Fruit fly (Drosophila melanogaster) whole organism, adult: Measurements from ENCODE around the gene Rcc1.

ENCODE experiments used
- CG11617 ChIP-seq: fragments of 200-800 bp; sonication (Bioruptor generic); optimal IDR thresholded peaks from 2 replicates; lab custom pipeline; 2017; ENCODE audit warnings: mild to moderate bottlenecking, missing biosample characterization, missing genetic modification reagents, missing genetic modification characterization
- CG1620 ChIP-seq: fragments of 200-800 bp; sonication (Bioruptor generic); optimal IDR thresholded peaks from 2 replicates; lab custom pipeline; 2016; ENCODE audit warnings: missing biosample characterization, missing genetic modification characterization
- CG33017 ChIP-seq: fragments of 200-800 bp; sonication (Bioruptor generic); optimal IDR thresholded peaks from 2 replicates; lab custom pipeline; 2018; ENCODE audit warnings: missing biosample characterization, mild to moderate bottlenecking, missing genetic modification characterization, moderate library complexity
- cic ChIP-seq: fragments of 200-800 bp; sonication (Bioruptor generic); optimal IDR thresholded peaks from 2 replicates; lab custom pipeline; 2017; ENCODE audit warnings: missing biosample characterization, mild to moderate bottlenecking, missing genetic modification characterization, moderate library complexity
- cnc ChIP-seq, 2 experiments: fragments of >200 bp; optimal IDR thresholded peaks; 2 replicates each; lab custom pipeline; 2017
- kay ChIP-seq: fragments of 200-800 bp; sonication (Bioruptor generic); peaks from one replicate; lab custom pipeline; 2016; ENCODE audit warnings: missing biosample characterization, missing genetic modification characterization, borderline replicate concordance
- pad ChIP-seq: fragments of 200-800 bp; sonication (Bioruptor generic); optimal IDR thresholded peaks from 3 replicates; lab custom pipeline; 2017; ENCODE audit warnings: missing biosample characterization, missing genetic modification characterization, mild to moderate bottlenecking, moderate library complexity, missing genetic modification reagents
- tj ChIP-seq: fragments of 200-800 bp; sonication (Bioruptor generic); optimal IDR thresholded peaks from 3 replicates; lab custom pipeline; 2017; ENCODE audit warnings: missing biosample characterization, mild to moderate bottlenecking, missing genetic modification characterization, moderate library complexity

DNA sequence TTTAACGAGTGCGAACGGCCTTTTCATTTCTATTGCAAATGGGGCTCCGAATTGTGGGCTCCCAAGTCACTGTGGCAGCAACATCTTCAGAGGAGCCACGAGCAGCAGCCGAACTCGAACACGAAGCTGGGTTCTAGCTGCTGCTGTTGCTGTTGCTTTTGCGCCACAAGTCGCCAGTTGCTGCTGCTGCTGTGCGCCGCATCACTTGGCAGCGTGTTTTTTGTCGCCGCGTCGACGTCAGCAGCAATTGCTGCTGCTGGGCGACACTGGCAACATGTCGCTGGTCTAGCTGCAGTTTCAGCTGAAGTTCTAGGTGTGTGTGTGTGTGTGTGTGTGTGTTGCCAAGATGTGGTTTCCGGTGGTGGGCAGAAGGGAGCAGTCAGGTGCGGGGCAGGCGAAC is 20.0 kb upstream of the Rcc1 start:
- TF ChIP-seq CG1620 (no peak), CG33017 (tag; lab: Kevin White, UChicago) (no peak), tj (GFP tag; lab: Kevin White, UChicago) (no peak), cnc (optimal IDR thresholded peaks at IDR 0.05; lab: Kevin White, UChicago) (no peak), pad (GFP tag; lab: Kevin White, UChicago) (no peak), kay (GFP tag; lab: Kevin White, UChicago) (no peak), cic (GFP tag; lab: Kevin White, UChicago) (no peak), CG11617 (GFP tag; lab: Kevin White, UChicago) (no peak)
